Fruit fly (Drosophila melanogaster) whole organism, embryonic: Measurements from ENCODE around the gene CG13110.

Source experiments
- Bdp1 ChIP-seq: fragments of 200-800 bp; sonication (Bioruptor generic); optimal IDR thresholded peaks from 3 replicates; lab custom pipeline; 2016; ENCODE audit warnings: missing biosample characterization, missing genetic modification characterization
- CG9727 ChIP-seq: fragments of 200-800 bp; sonication (Bioruptor generic); optimal IDR thresholded peaks from 3 replicates; lab custom pipeline; 2017; ENCODE audit warnings: missing biosample characterization, mild to moderate bottlenecking, missing genetic modification characterization
- odd ChIP-seq: fragments of 200-800 bp; sonication (Bioruptor generic); optimal IDR thresholded peaks from 2 replicates; lab custom pipeline; 2017; ENCODE audit warnings: missing biosample characterization, mild to moderate bottlenecking, missing genetic modification characterization
- pzg ChIP-seq: fragments of 200-800 bp; sonication (Bioruptor generic); optimal IDR thresholded peaks from 3 replicates; lab custom pipeline; 2018; ENCODE audit warnings: missing biosample characterization, mild to moderate bottlenecking, missing genetic modification characterization, moderate library complexity

dm6 chr2L:9367340-9367739 lies 17.1 kb downstream of the CG13110 start, which contains the start of gene CG34181:
- TF ChIP-seq CG9727 (GFP tag; lab: Kevin White, UChicago) (no peak), Bdp1 (GFP tag; lab: Kevin White, UChicago) (no peak), pzg (GFP tag; lab: Kevin White, UChicago) (no peak), odd (GFP tag; lab: Kevin White, UChicago) (no peak)
